Fruit fly (Drosophila melanogaster): ENCODE results near the gene I-3.
A peak's percentile ranks its signal among the peaks of the same experiment; 100 is the strongest.

The I-3 gene

DNA sequence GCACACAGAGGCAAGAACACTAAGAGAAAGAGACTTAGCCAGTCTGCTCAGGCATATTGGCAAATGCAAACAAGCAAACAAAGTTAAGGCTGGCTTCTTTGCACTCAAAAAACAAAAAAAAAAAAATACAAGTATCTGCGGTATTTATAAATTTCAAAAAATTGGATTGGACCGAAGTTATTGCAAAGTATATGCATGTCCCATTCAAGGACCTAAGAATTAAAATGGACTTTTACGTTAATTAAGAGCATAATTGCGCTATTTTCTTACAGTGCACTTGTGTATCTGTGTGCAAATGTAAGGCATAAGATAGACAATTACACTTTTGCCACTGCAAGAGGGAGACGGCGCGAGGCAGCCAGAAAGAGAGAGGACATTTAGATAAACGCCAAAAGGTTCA lies 18.7 kb downstream of the I-3 start:
- TF ChIP-seq gl (tag; optimal IDR thresholded peaks at IDR 0.05): no peak
- TF ChIP-seq Snoo (tag; optimal IDR thresholded peaks at IDR 0.05): no peak
- peak; percentile 11 for TF ChIP-seq CG9948 (tag; optimal IDR thresholded peaks at IDR 0.05)
- no peak for TF ChIP-seq CG32121 (GFP tag; IDR thresholded peaks at IDR 0.05)
- TF ChIP-seq Pif1A (GFP tag; optimal IDR thresholded peaks at IDR 0.05): no peak
- peak; percentile 29 for TF ChIP-seq CG17806 (tag; optimal IDR thresholded peaks at IDR 0.05)
- TF ChIP-seq CG13204 (GFP tag; optimal IDR thresholded peaks at IDR 0.05): no peak
- 0 out of 3 replicates have a peak, but pooled peaks have one; percentile 52 for TF ChIP-seq fd96Ca (GFP tag; IDR thresholded peaks at IDR 0.05)
- no peak for TF ChIP-seq CG10348 (GFP tag; IDR thresholded peaks at IDR 0.05)
- peak; percentile 37 for TF ChIP-seq CG15710 (tag; optimal IDR thresholded peaks at IDR 0.05)
- no peak for TF ChIP-seq rn (GFP tag; IDR thresholded peaks at IDR 0.05)
- TF ChIP-seq CG8301 (tag; optimal IDR thresholded peaks at IDR 0.05): peak; percentile 29
- TF ChIP-seq CG14655 (GFP tag; optimal IDR thresholded peaks at IDR 0.05): peak; percentile 47
- peak; percentile 51 for TF ChIP-seq CG8159 (tag; optimal IDR thresholded peaks at IDR 0.05)
- TF ChIP-seq Pif1B (GFP tag; optimal IDR thresholded peaks at IDR 0.05): no peak
- TF ChIP-seq D1 (tag; optimal IDR thresholded peaks at IDR 0.05): no peak
